Fruit fly (Drosophila melanogaster) whole organism, larva: ENCODE measurements around the gene CG4570.

Experiments used
- noc ChIP-seq: fragments of 200-800 bp; sonication (Bioruptor generic); optimal IDR thresholded peaks from 3 replicates; lab custom pipeline; 2019; ENCODE audit warnings: missing biosample characterization, mild to moderate bottlenecking, missing genetic modification characterization, moderate library complexity

The CG4570 gene

dm6 chr3R:10863446-10863819 lies 6.8 kb downstream of the CG4570 start:
- no peak for TF ChIP-seq noc (tag; lab: Kevin White, UChicago)

DNA sequence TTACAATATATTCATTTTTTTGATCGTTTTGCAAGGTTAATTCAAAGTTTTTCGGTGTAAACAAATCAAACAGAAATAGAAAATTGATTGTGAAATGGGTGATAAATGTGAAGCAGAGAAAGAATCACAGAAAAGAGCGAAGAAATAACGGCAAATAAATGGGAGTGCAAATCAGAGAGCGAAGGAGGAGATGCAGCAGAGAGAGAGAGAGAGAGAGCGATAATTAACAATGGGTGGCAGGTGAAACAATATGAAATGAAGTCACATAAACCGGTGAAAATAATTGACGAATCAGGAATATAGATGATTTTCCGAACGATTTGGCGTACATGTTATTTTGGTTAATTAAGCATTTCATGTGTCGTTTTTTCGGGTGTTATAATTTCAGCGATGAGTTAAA lies 7.3 kb downstream of the CG4570 start:
- TF ChIP-seq noc (tag; lab: Kevin White, UChicago): no peak

DNA sequence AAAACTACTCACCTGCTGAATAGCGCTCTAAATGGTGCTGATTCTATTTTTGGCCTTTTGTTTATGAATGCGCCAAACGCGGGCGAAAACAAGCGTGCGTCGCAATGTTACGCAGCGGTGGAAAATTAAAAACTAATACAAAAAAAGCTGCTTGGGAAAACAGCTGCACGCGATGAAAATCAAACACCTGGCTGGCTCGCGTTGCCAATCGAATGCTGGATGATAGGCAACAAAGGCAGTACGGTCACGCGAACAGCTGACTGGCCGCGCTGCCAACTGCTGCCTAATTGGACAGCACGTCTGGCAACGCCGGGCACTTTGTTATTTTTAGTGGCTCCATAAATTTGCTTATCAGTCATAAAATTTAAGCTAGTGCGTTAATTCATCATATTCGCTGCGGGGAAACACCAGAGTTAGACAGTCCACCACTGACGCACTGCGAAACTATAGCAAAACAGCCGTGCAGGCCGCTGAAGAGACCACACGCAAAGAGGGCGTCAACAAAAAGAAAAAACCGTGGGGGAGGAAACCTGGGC lies 11.9 kb downstream of the CG4570 start, which contains the start of the genes SelR and Tsp86D:
TSS of gene SelR (minus strand) at position 216 of the 536 bp plus-strand sequence.
TSS of gene Tsp86D (plus strand) at position 282 of the 536 bp plus-strand sequence.
- TF ChIP-seq noc (tag; lab: Kevin White, UChicago): peak; percentile 92

- TF ChIP-seq noc (tag; lab: Kevin White, UChicago): peak; percentile 81
These were observed 14.0 kb downstream of the CG4570 start for dm6 chr3R:10870561-10870960.

- peak; percentile 46 for TF ChIP-seq noc (tag; lab: Kevin White, UChicago)
These were observed 15.7 kb downstream of the CG4570 start, which contains the start of gene Fdh for dm6 chr3R:10872148-10872783. Gene Fdh, minus strand, starts transcription at chr3R:10872381.

DNA sequence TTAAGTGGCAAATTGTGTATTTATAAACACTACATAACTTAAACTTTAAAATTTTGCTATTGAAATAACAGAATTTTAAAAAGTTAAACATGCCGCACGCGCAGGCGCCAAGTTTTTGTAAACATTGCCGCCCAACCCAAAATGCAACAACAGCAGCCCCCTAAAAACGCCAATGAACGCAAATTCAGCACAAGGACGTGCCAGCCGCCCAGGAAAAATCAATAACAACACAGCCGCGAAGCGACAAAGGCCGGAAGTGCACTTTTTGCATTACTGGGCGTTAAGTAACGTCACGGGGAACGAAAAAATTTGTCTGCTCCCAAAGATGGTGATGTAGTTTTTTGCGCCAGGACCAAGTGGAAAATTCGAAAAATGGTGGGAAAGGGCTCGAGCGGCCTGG lies 16.2 kb downstream of the CG4570 start, which contains the start of gene CG4596:
TSS of gene CG4596 (plus strand) at position 219 of the 400 bp plus-strand sequence.
- no peak for TF ChIP-seq noc (tag; lab: Kevin White, UChicago)

- peak; percentile 93 for TF ChIP-seq noc (tag; lab: Kevin White, UChicago)
These were observed 19.2 kb downstream of the CG4570 start, which contains the start of gene Sodh2 for dm6 chr3R:10875515-10876434. Gene Sodh2, plus strand, starts transcription at chr3R:10876384.

DNA sequence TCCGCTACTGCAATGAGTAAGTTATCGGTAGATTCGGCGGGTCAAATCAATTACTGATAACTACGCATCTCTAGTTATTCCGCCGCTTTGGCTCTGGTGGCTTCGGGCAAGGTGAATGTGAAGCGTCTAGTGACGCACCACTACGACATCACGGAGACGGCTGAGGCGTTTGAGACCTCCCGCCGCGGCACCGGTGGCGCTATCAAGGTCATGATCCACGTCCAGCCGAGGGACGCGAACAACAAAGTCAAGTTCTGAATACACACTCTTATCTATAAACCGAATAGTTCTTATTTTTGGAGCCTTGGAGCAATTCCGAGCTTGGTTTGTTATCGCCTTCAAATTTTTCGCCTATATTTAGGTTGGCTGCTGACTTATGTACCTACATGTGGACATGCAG lies 21.2 kb downstream of the CG4570 start:
- TF ChIP-seq noc (tag; lab: Kevin White, UChicago): peak; percentile 47

DNA sequence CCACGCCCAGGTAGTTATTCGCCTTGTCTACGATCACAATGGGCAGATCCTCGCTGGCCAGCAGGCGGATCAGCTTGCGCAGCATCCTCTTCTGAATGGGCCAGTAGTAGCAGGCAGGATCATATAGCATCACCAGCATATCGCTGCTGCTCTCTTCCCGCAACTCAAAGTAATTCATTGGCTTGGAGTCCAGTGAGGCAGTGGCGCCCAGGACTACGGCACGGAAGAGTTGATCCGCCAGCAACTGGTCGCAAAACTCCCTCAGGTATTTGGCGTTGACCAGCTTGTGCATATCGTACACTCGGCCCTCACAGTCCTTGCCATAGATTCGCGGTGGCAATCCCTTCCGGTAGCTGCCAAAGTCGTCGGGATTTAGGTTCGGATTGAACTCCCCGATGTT lies 22.0 kb downstream of the CG4570 start:
- TF ChIP-seq noc (tag; lab: Kevin White, UChicago): no peak

DNA sequence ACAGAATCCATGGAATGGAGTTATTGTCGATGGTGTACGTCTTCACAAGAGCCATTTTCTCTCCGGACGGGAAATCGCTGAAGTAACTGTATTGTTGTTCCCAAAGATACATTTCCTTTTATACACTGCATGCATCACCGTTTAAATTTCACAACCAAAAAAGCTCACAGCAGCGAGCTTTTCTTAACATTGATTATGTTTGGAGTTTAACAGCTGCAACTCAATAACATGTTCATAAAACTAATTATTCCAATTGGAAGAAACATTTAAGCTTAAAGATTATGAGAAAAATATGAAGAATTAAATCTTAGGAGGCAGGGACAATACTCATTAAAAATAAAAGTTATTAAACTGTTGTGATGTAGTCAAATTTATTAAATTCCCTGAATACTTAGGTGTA lies 22.6 kb downstream of the CG4570 start, which contains the start of gene CG14695:
TSS of gene CG14695 (minus strand) at position 101 of the 400 bp plus-strand sequence.
- no peak for TF ChIP-seq noc (tag; lab: Kevin White, UChicago)

DNA sequence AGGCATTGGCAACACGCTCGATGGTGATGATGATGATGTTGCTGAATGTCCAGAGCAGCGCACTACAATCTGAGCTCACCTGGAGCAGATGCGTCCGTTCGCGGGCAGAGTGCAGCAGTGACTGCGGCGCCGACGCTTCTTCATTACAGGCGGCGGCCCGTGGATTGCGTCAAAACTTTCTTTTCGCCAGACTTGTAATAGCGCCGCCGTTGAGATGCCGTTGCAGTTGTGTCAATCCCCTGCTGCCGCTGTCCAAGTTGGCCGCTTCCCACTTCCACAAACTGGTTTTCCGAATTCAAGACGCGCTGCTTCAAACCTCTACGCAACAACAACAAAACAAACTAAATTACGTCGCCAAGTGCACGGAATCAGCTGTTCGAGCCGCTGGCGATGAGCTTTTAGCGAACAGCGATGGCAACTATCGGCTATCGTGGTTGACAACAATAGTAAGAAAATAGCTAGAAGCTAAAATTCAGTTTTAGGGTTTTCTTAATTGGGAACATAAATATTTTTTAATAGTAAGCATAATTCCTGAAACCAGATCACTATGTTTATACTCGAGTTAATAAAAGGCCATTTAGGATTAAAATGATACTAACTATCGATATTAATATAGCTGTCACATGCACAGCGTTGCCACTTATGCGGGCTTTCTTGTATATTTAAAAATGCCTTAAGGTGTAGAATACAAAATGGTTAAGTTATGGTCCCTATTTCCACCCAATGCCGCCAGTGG lies 25.4 kb downstream of the CG4570 start, which contains the start of gene Tpc1:
TSS of gene Tpc1 (minus strand) at position 365 of the 736 bp plus-strand sequence.
- TF ChIP-seq noc (tag; lab: Kevin White, UChicago): no peak

DNA sequence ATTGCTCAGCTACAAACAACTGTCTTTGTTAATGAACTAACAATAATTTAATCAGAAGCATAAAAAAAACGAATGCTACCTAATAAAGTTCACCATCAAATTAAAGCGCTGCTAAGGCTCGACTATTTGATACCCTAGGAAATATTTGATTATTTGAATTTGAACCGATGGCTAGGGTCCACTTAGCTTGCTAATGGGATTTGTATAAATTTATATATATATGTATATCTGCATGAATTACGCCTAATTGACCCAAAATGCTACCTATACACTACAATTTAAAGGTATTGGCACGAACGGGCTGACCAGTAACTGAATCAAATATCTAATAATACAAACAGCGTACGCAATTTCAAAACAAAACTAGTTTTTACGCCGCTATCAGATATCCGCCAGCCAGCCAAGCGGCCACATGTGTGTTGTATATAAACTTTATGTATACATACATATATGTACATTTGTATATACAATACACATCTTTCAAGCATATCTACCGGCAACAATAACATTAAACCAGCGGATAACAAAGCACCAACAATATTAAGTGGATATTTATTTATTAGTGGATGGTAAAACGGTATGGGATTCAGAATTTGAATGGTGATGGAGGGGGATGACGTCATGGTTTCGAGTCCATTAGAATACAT lies 27.5 kb downstream of the CG4570 start:
- no peak for TF ChIP-seq noc (tag; lab: Kevin White, UChicago)

dm6 chr3R:10884678-10885421 lies 28.2 kb downstream of the CG4570 start, which contains the start of gene CG14696:
Gene CG14696, minus strand, starts transcription at chr3R:10885001.
- no peak for TF ChIP-seq noc (tag; lab: Kevin White, UChicago)
